Worm (Caenorhabditis elegans) whole organism, mixed stage, embryonic: ENCODE data around the gene Y43B11AR.3.

Source experiments
- bed-3 ChIP-seq: fragments of 200-800 bp; sonication (Bioruptor generic); optimal IDR thresholded peaks from 3 replicates; lab custom pipeline; 2018; ENCODE audit warnings: mild to moderate bottlenecking, missing genetic modification characterization, moderate library complexity, missing compliant biosample characterization
- elt-1 ChIP-seq: sonication (generic microtip); optimal IDR thresholded peaks from 2 replicates; lab custom pipeline; 2017; ENCODE audit warnings: missing genetic modification characterization, mild to moderate bottlenecking, missing compliant biosample characterization, antibody characterized with exemption, moderate library complexity, borderline replicate concordance; ENCODE audit not compliant: insufficient read depth
- lin-13 ChIP-seq: fragments of 150-350 bp; optimal IDR thresholded peaks from 2 replicates; lab custom pipeline; 2014; ENCODE audit warnings: missing biosample characterization, missing genetic modification characterization
- mls-2 ChIP-seq: sonication (generic microtip); optimal IDR thresholded peaks from 2 replicates; lab custom pipeline; 2016; ENCODE audit warnings: mild to moderate bottlenecking, missing genetic modification characterization, moderate library complexity, missing compliant biosample characterization
- nhr-28 ChIP-seq: fragments of 150-350 bp; optimal IDR thresholded peaks from 2 replicates; lab custom pipeline; 2014; ENCODE audit warnings: missing biosample characterization, missing genetic modification characterization
- nhr-76 ChIP-seq: sonication (generic microtip); optimal IDR thresholded peaks from 2 replicates; lab custom pipeline; 2017; ENCODE audit warnings: missing biosample characterization, missing genetic modification characterization
- unc-120 ChIP-seq: sonication (generic microtip); optimal IDR thresholded peaks from 2 replicates; lab custom pipeline; 2017; ENCODE audit warnings: missing genetic modification characterization, missing compliant biosample characterization; ENCODE audit not compliant: poor library complexity, severe bottlenecking
- unc-39 ChIP-seq: fragments of 150-350 bp; optimal IDR thresholded peaks from 2 replicates; lab custom pipeline; 2014; ENCODE audit warnings: missing biosample characterization, missing genetic modification characterization
- ztf-11 ChIP-seq: fragments of 150-350 bp; optimal IDR thresholded peaks from 2 replicates; lab custom pipeline; 2014; ENCODE audit warnings: missing biosample characterization, missing genetic modification characterization

- TF ChIP-seq mls-2 (tag; lab: Kevin White, UChicago), result no peak
- TF ChIP-seq unc-120 (tag; lab: Kevin White, UChicago), result no peak
- no peak for TF ChIP-seq nhr-28 (tag; lab: Kevin White, UChicago)
- TF ChIP-seq ztf-11 (tag; lab: Kevin White, UChicago), result no peak
- TF ChIP-seq unc-39 (tag; lab: Kevin White, UChicago), result no peak
- TF ChIP-seq elt-1 (tag; lab: Kevin White, UChicago), result no peak
- no peak for TF ChIP-seq lin-13 (tag; lab: Kevin White, UChicago)
- no peak for TF ChIP-seq nhr-76 (tag; lab: Kevin White, UChicago)
- TF ChIP-seq bed-3 (GFP tag; lab: Kevin White, UChicago), result no peak
Observed at ce11 chrIV:7043430-7043829, 40.1 kb downstream of the Y43B11AR.3 start.
